Fruit fly (Drosophila melanogaster): ENCODE measurements around the gene ppk18.

The ppk18 gene

dm6 chr2L:9758856-9759255, 11.9 kb downstream of the ppk18 start (continued):
- TF ChIP-seq ken (GFP tag; IDR thresholded peaks at IDR 0.05) (peak; percentile 64), phol (tag; optimal IDR thresholded peaks at IDR 0.05) (peak; percentile 40), chm (GFP tag; IDR thresholded peaks at IDR 0.05) (peak; percentile 82), dpn (GFP tag; optimal IDR thresholded peaks at IDR 0.05) (peak; percentile 22 to 68), MESR4 (GFP tag; optimal IDR thresholded peaks at IDR 0.05) (peak; percentile 80), CG6765 (GFP tag; optimal IDR thresholded peaks at IDR 0.05) (no peak), CG3163 (GFP tag; optimal IDR thresholded peaks at IDR 0.05) (peak; percentile 27), CG17186 (GFP tag; optimal IDR thresholded peaks at IDR 0.05) (peak; percentile 51), eyg (GFP tag; optimal IDR thresholded peaks at IDR 0.05) (no peak), gro (GFP tag; optimal IDR thresholded peaks at IDR 0.05) (peak; percentile 11), CG13123 (GFP tag; optimal IDR thresholded peaks at IDR 0.05) (no peak), CG31441 (GFP tag; IDR thresholded peaks at IDR 0.05) (peak; percentile 52; the same call in 1 of the 2 replicates), rib (GFP tag; IDR thresholded peaks at IDR 0.05) (peak; percentile 69), BEAF-32 (GFP tag; optimal IDR thresholded peaks at IDR 0.05) (peak; percentile 91), amos (GFP tag; IDR thresholded peaks at IDR 0.05; ENCODE audit: partially characterized antibody) (peak; percentile 94), pan (optimal IDR thresholded peaks at IDR 0.05) (no peak), pan (GFP tag; optimal IDR thresholded peaks at IDR 0.05 in 1 of 2, IDR thresholded peaks at IDR 0.05 in 1 of 2) (peak in 1 of 2 experiments; percentile 72), NFAT (GFP tag; IDR thresholded peaks at IDR 0.05) (peak; percentile 86), Sox100B (GFP tag; optimal IDR thresholded peaks at IDR 0.05) (no peak), kni (GFP tag; optimal IDR thresholded peaks at IDR 0.05) (no peak), CG31224 (GFP tag; IDR thresholded peaks at IDR 0.05) (peak; percentile 51), CG17328 (GFP tag; IDR thresholded peaks at IDR 0.05) (peak; percentile 23; the same call in 1 of the 2 replicates), MBD-R2 (GFP tag; IDR thresholded peaks at IDR 0.05) (peak; percentile 87), ham (GFP tag; IDR thresholded peaks at IDR 0.05) (peak; percentile 9; the same call in 1 of the 2 replicates), CG11695 (GFP tag; IDR thresholded peaks at IDR 0.05) (peak; percentile 47; the same call in 1 of the 3 replicates), Bteb2 (GFP tag; optimal IDR thresholded peaks at IDR 0.05) (no peak), Sox102F (GFP tag; optimal IDR thresholded peaks at IDR 0.05) (peak; percentile 40), ttk (GFP tag; IDR thresholded peaks at IDR 0.05) (peak; percentile 64), maf-S (GFP tag; optimal IDR thresholded peaks at IDR 0.05) (peak; percentile 1), CG15514 (GFP tag; optimal IDR thresholded peaks at IDR 0.05) (peak; percentile 97), slp2 (GFP tag; optimal IDR thresholded peaks at IDR 0.05) (no peak), ap (GFP tag; IDR thresholded peaks at IDR 0.05) (no peak), E2f1 (GFP tag; IDR thresholded peaks at IDR 0.05) (peak; percentile 63), CG34422 (GFP tag; IDR thresholded peaks at IDR 0.05) (peak; percentile 70; the same call in 2 of the 3 replicates), Ets65A (GFP tag) (peak; percentile 96), Hmr (GFP tag; optimal IDR thresholded peaks at IDR 0.05) (peak; percentile 60), Med (GFP tag) (peak; percentile 96), CG6791 (GFP tag; IDR thresholded peaks at IDR 0.05; ENCODE audit: partially characterized antibody) (peak; percentile 94), shn (GFP tag; optimal IDR thresholded peaks at IDR 0.05) (peak; percentile 50), insv (GFP tag; optimal IDR thresholded peaks at IDR 0.05) (no peak), CG16813 (GFP tag; IDR thresholded peaks at IDR 0.05; ENCODE audit: partially characterized antibody) (peak; percentile 94), sqz (GFP tag; optimal IDR thresholded peaks at IDR 0.05) (no peak), CG15696 (tag; optimal IDR thresholded peaks at IDR 0.05) (peak; percentile 55), ac (GFP tag; optimal IDR thresholded peaks at IDR 0.05) (no peak), chn (GFP tag; optimal IDR thresholded peaks at IDR 0.05) (peak; percentile 65), Xbp1 (GFP tag; optimal IDR thresholded peaks at IDR 0.05) (peak; percentile 67), CG10654 (GFP tag; optimal IDR thresholded peaks at IDR 0.05) (peak; percentile 17), dati (GFP tag; IDR thresholded peaks at IDR 0.05) (0 out of 2 replicates have a peak, but pooled peaks have one; percentile 7), CG12659 (GFP tag; optimal IDR thresholded peaks at IDR 0.05) (peak; percentile 51), Fer1 (GFP tag; optimal IDR thresholded peaks at IDR 0.05) (peak; percentile 23), Dip3 (GFP tag; optimal IDR thresholded peaks at IDR 0.05) (peak; percentile 11)
